Fruit fly (Drosophila melanogaster) whole organism, embryonic: ENCODE measurements around the gene CIA30.

Source experiments
- Blimp-1 ChIP-seq: fragments of 200-800 bp; sonication (Bioruptor generic); optimal IDR thresholded peaks from 3 replicates; lab custom pipeline; 2018; ENCODE audit warnings: missing biosample characterization, missing genetic modification characterization, mild to moderate bottlenecking, moderate library complexity, missing genetic modification reagents
- CG10267 ChIP-seq: fragments of 200-800 bp; sonication (Bioruptor generic); optimal IDR thresholded peaks from 2 replicates; lab custom pipeline; 2018; ENCODE audit warnings: missing biosample characterization, mild to moderate bottlenecking, missing genetic modification characterization, moderate library complexity
- CG12236 ChIP-seq: fragments of 200-800 bp; sonication (Bioruptor generic); optimal IDR thresholded peaks from 2 replicates; lab custom pipeline; 2016; ENCODE audit warnings: missing biosample characterization, missing genetic modification characterization
- CG12942 ChIP-seq: fragments of 200-800 bp; sonication (Bioruptor generic); optimal IDR thresholded peaks from 3 replicates; lab custom pipeline; 2016; ENCODE audit warnings: missing biosample characterization, missing genetic modification characterization
- CG13287 ChIP-seq: fragments of 200-800 bp; sonication (Bioruptor generic); IDR thresholded peaks from 2 replicates; pipeline ENCODE4 v1.3.6; 2022; ENCODE audit warnings: missing biosample characterization, missing genetic modification characterization; ENCODE audit not compliant: partially characterized antibody
- CG13424 ChIP-seq: fragments of 200-800 bp; sonication (Bioruptor generic); optimal IDR thresholded peaks from 2 replicates; lab custom pipeline; 2019; ENCODE audit warnings: missing biosample characterization, mild to moderate bottlenecking, missing genetic modification characterization, moderate library complexity
- CG13624 ChIP-seq: fragments of 200-800 bp; sonication (Bioruptor generic); optimal IDR thresholded peaks from 2 replicates; lab custom pipeline; 2016; ENCODE audit warnings: missing biosample characterization, missing genetic modification characterization
- CG18011 ChIP-seq: fragments of 200-800 bp; sonication (Bioruptor generic); optimal IDR thresholded peaks from 2 replicates; lab custom pipeline; 2017; ENCODE audit warnings: missing biosample characterization, missing genetic modification characterization, mild to moderate bottlenecking, moderate library complexity, missing genotype
- CG31365 ChIP-seq: fragments of 200-800 bp; sonication (Bioruptor generic); optimal IDR thresholded peaks from 2 replicates; lab custom pipeline; 2018; ENCODE audit warnings: missing biosample characterization, mild to moderate bottlenecking, missing genetic modification characterization
- CG31441 ChIP-seq: fragments of 200-800 bp; sonication (Bioruptor generic); IDR thresholded peaks from 2 replicates; pipeline ENCODE4 v1.3.6; 2022; ENCODE audit warnings: missing biosample characterization, missing genetic modification characterization
- CG33557 ChIP-seq: fragments of 200-800 bp; sonication (Bioruptor generic); optimal IDR thresholded peaks from 2 replicates; lab custom pipeline; 2019; ENCODE audit warnings: missing biosample characterization, mild to moderate bottlenecking, missing genetic modification characterization, moderate library complexity
- CG34224 ChIP-seq: fragments of 200-800 bp; sonication (Bioruptor generic); IDR thresholded peaks from 3 replicates; pipeline ENCODE4 v1.3.6; 2022; ENCODE audit warnings: missing biosample characterization, missing genetic modification characterization; ENCODE audit not compliant: partially characterized antibody
- CG6813 ChIP-seq: fragments of 200-800 bp; sonication (Bioruptor generic); optimal IDR thresholded peaks from 2 replicates; lab custom pipeline; 2017; ENCODE audit warnings: missing biosample characterization, missing genetic modification characterization, mild to moderate bottlenecking, moderate library complexity, missing genetic modification reagents
- CG6854 ChIP-seq: fragments of 200-800 bp; sonication (Bioruptor generic); optimal IDR thresholded peaks from 3 replicates; lab custom pipeline; 2017; ENCODE audit warnings: missing biosample characterization, mild to moderate bottlenecking, missing genetic modification characterization
- CG7372 ChIP-seq: fragments of 200-800 bp; sonication (Bioruptor generic); IDR thresholded peaks from 2 replicates; pipeline ENCODE4 v1.3.6; 2022; ENCODE audit warnings: missing biosample characterization, missing genetic modification characterization
- CG9437 ChIP-seq: fragments of 200-800 bp; sonication (Bioruptor generic); optimal IDR thresholded peaks from 2 replicates; lab custom pipeline; 2018; ENCODE audit warnings: missing biosample characterization, mild to moderate bottlenecking, missing genetic modification characterization
- Dek ChIP-seq: fragments of 200-800 bp; sonication (Bioruptor generic); optimal IDR thresholded peaks from 3 replicates; lab custom pipeline; 2019; ENCODE audit warnings: missing biosample characterization, mild to moderate bottlenecking, missing genetic modification characterization, moderate library complexity
- E2f2 ChIP-seq: fragments of 200-800 bp; sonication (Bioruptor generic); IDR thresholded peaks from 2 replicates; pipeline ENCODE4 v1.3.6; 2022; ENCODE audit warnings: missing biosample characterization, missing genetic modification characterization
- Hand ChIP-seq: fragments of 200-800 bp; sonication (Bioruptor generic); optimal IDR thresholded peaks from 2 replicates; lab custom pipeline; 2017; ENCODE audit warnings: mild to moderate bottlenecking, missing biosample characterization, missing genetic modification reagents, missing genetic modification characterization
- Hmr ChIP-seq: fragments of 200-800 bp; sonication (Bioruptor generic); optimal IDR thresholded peaks from 3 replicates; lab custom pipeline; 2017; ENCODE audit warnings: mild to moderate bottlenecking, missing biosample characterization, missing genetic modification reagents, missing genetic modification characterization
- Hr39 ChIP-seq: fragments of >200 bp; optimal IDR thresholded peaks from 2 replicates; lab custom pipeline; 2017
- Lhr ChIP-seq: fragments of 200-800 bp; sonication (Bioruptor generic); optimal IDR thresholded peaks from 3 replicates; lab custom pipeline; 2017; ENCODE audit warnings: mild to moderate bottlenecking, missing biosample characterization, missing genetic modification reagents, missing genetic modification characterization
- Mad ChIP-seq: fragments of 200-800 bp; sonication (Bioruptor generic); optimal IDR thresholded peaks from 2 replicates; lab custom pipeline; 2016; ENCODE audit warnings: missing biosample characterization, missing genetic modification characterization
- Med ChIP-seq: fragments of 200-800 bp; sonication (Bioruptor generic); peaks from one replicate; lab custom pipeline; 2016; ENCODE audit warnings: missing biosample characterization, missing genetic modification characterization, mild to moderate bottlenecking, inconsistent platforms, moderate library complexity
- NfI ChIP-seq: fragments of 200-800 bp; sonication (Bioruptor generic); optimal IDR thresholded peaks from 3 replicates; lab custom pipeline; 2018; ENCODE audit warnings: missing biosample characterization, mild to moderate bottlenecking, missing genetic modification characterization, moderate library complexity
- Optix ChIP-seq: fragments of 200-800 bp; sonication (Bioruptor generic); IDR thresholded peaks from 3 replicates; pipeline ENCODE4 v1.3.6; 2022; ENCODE audit warnings: missing biosample characterization, missing genetic modification characterization
- Six4 ChIP-seq: fragments of 200-800 bp; sonication (Bioruptor generic); optimal IDR thresholded peaks from 2 replicates; lab custom pipeline; 2016; ENCODE audit warnings: missing biosample characterization, missing genetic modification characterization
- Sry-β ChIP-seq: fragments of 200-800 bp; sonication (Bioruptor generic); optimal IDR thresholded peaks from 2 replicates; lab custom pipeline; 2018; ENCODE audit warnings: missing biosample characterization, mild to moderate bottlenecking, missing genetic modification characterization, moderate library complexity
- bbx ChIP-seq: fragments of 200-800 bp; sonication (Bioruptor generic); IDR thresholded peaks from 2 replicates; pipeline ENCODE4 v1.3.6; 2022; ENCODE audit warnings: missing biosample characterization, missing genetic modification characterization; ENCODE audit not compliant: partially characterized antibody
- bcd ChIP-seq: fragments of 200-800 bp; sonication (Bioruptor generic); optimal IDR thresholded peaks from 2 replicates; lab custom pipeline; 2017; ENCODE audit warnings: missing biosample characterization, mild to moderate bottlenecking, missing genetic modification characterization
- chm ChIP-seq: fragments of 200-800 bp; sonication (Bioruptor generic); IDR thresholded peaks from 2 replicates; pipeline ENCODE4 v1.3.6; 2022; ENCODE audit warnings: missing biosample characterization, missing genetic modification characterization
- emc ChIP-seq: fragments of 200-800 bp; sonication (Bioruptor generic); optimal IDR thresholded peaks from 2 replicates; lab custom pipeline; 2016; ENCODE audit warnings: missing biosample characterization, missing genetic modification characterization
- esg ChIP-seq: fragments of 200-800 bp; sonication (Bioruptor generic); conservative IDR thresholded peaks from 2 replicates; pipeline ENCODE4 v1.3.6; 2022; ENCODE audit warnings: missing biosample characterization, missing genetic modification characterization
- gro ChIP-seq: fragments of 200-800 bp; sonication (Bioruptor generic); optimal IDR thresholded peaks from 2 replicates; lab custom pipeline; 2016; ENCODE audit warnings: missing biosample characterization, missing genetic modification characterization
- her ChIP-seq: fragments of 200-800 bp; sonication (Bioruptor generic); optimal IDR thresholded peaks from 2 replicates; lab custom pipeline; 2016; ENCODE audit warnings: missing biosample characterization, missing genetic modification characterization
- ind ChIP-seq: fragments of 200-800 bp; sonication (Bioruptor generic); optimal IDR thresholded peaks from 3 replicates; lab custom pipeline; 2016; ENCODE audit warnings: missing biosample characterization, missing genetic modification characterization
- lbe ChIP-seq: fragments of 200-800 bp; sonication (Bioruptor generic); optimal IDR thresholded peaks from 2 replicates; lab custom pipeline; 2016; ENCODE audit warnings: missing biosample characterization, mild to moderate bottlenecking, missing genetic modification characterization
- lilli ChIP-seq: fragments of 200-800 bp; sonication (Bioruptor generic); optimal IDR thresholded peaks from 3 replicates; lab custom pipeline; 2016; ENCODE audit warnings: missing biosample characterization, missing genetic modification characterization
- nmo ChIP-seq: fragments of 200-800 bp; sonication (Bioruptor generic); optimal IDR thresholded peaks from 2 replicates; lab custom pipeline; 2018; ENCODE audit warnings: missing biosample characterization, mild to moderate bottlenecking, missing genetic modification characterization, moderate library complexity
- oc ChIP-seq: fragments of 200-800 bp; sonication (Bioruptor generic); optimal IDR thresholded peaks from 2 replicates; lab custom pipeline; 2018; ENCODE audit warnings: missing biosample characterization, mild to moderate bottlenecking, missing genetic modification characterization, moderate library complexity
- odd ChIP-seq: fragments of 200-800 bp; sonication (Bioruptor generic); optimal IDR thresholded peaks from 2 replicates; lab custom pipeline; 2017; ENCODE audit warnings: missing biosample characterization, mild to moderate bottlenecking, missing genetic modification characterization
- org-1 ChIP-seq: fragments of 200-800 bp; sonication (Bioruptor generic); optimal IDR thresholded peaks from 2 replicates; lab custom pipeline; 2017; ENCODE audit warnings: missing biosample characterization, missing genetic modification characterization
- p53 ChIP-seq: fragments of 200-800 bp; sonication (Bioruptor generic); optimal IDR thresholded peaks from 2 replicates; lab custom pipeline; 2016; ENCODE audit warnings: missing biosample characterization, missing genetic modification characterization
- pnt ChIP-seq: fragments of 200-800 bp; sonication (Bioruptor generic); optimal IDR thresholded peaks from 3 replicates; lab custom pipeline; 2016; ENCODE audit warnings: missing biosample characterization, missing genetic modification characterization
- psq ChIP-seq: fragments of 200-800 bp; sonication (Bioruptor generic); optimal IDR thresholded peaks from 2 replicates; lab custom pipeline; 2017; ENCODE audit warnings: missing biosample characterization, missing genetic modification characterization
- run ChIP-seq: fragments of 200-800 bp; sonication (Bioruptor generic); optimal IDR thresholded peaks from 3 replicates; lab custom pipeline; 2018; ENCODE audit warnings: missing biosample characterization, mild to moderate bottlenecking, missing genetic modification characterization
- sd ChIP-seq: fragments of 200-800 bp; sonication (Bioruptor generic); optimal IDR thresholded peaks from 3 replicates; lab custom pipeline; 2018; ENCODE audit warnings: missing biosample characterization, mild to moderate bottlenecking, missing genetic modification characterization, moderate library complexity
- sens ChIP-seq: fragments of 200-800 bp; sonication (Bioruptor generic); peaks from one replicate; lab custom pipeline; 2016; ENCODE audit warnings: missing biosample characterization, missing genetic modification characterization
- so ChIP-seq: fragments of 200-800 bp; sonication (Bioruptor generic); IDR thresholded peaks from 3 replicates; pipeline ENCODE4 v1.3.6; 2022; ENCODE audit warnings: missing biosample characterization, missing genetic modification characterization
- wor ChIP-seq: fragments of 200-800 bp; sonication (Bioruptor generic); IDR thresholded peaks from 2 replicates; pipeline ENCODE4 v1.3.6; 2022; ENCODE audit warnings: missing biosample characterization, missing genetic modification characterization

Gene CIA30

dm6 chr3R:29726277-29726676, 10.5 kb upstream of the CIA30 start (continued):
- TF ChIP-seq sens (GFP tag; lab: Kevin White, UChicago): peak; percentile 26
- no peak for TF ChIP-seq CG13287 (GFP tag; lab: Robert Waterston, UW)

dm6 chr3R:29737891-29738290, 1.1 kb downstream of the CIA30 start, which contains the start of gene Gnpnat:
TSS of gene Gnpnat (plus strand) at chr3R:29738275.
- TF ChIP-seq Sry-β (GFP tag; lab: Kevin White, UChicago) (no peak), ind (GFP tag; lab: Kevin White, UChicago) (peak; percentile 57), so (no peak), CG12236 (GFP tag; lab: Kevin White, UChicago) (no peak), CG34224 (GFP tag; lab: Robert Waterston, UW) (no peak), Hand (GFP tag; lab: Kevin White, UChicago) (peak; percentile 38), her (no peak), gro (GFP tag; lab: Kevin White, UChicago) (no peak), Med (GFP tag; lab: Kevin White, UChicago) (peak; percentile 44), CG18011 (no peak), emc (GFP tag; lab: Kevin White, UChicago) (no peak), chm (GFP tag; lab: Robert Waterston, UW) (no peak), p53 (GFP tag; lab: Kevin White, UChicago) (no peak), oc (tag; lab: Kevin White, UChicago) (peak; percentile 36), run (tag; lab: Kevin White, UChicago) (no peak), CG31365 (tag; lab: Kevin White, UChicago) (no peak), bcd (GFP tag; lab: Kevin White, UChicago) (peak; percentile 46), CG13424 (tag; lab: Kevin White, UChicago) (peak; percentile 68), CG9437 (GFP tag; lab: Kevin White, UChicago) (peak; percentile 99), Lhr (GFP tag; lab: Kevin White, UChicago) (no peak), CG6813 (GFP tag; lab: Kevin White, UChicago) (peak; percentile 61), Hmr (GFP tag; lab: Kevin White, UChicago) (peak; percentile 74), CG7372 (no peak), psq (GFP tag; lab: Kevin White, UChicago) (peak; percentile 43), CG13624 (GFP tag; lab: Kevin White, UChicago) (no peak), Hr39 (lab: Kevin White, UChicago) (no peak), odd (GFP tag; lab: Kevin White, UChicago) (peak; percentile 39), nmo (GFP tag; lab: Kevin White, UChicago) (peak; percentile 54), E2f2 (no peak), sd (tag; lab: Kevin White, UChicago) (peak; percentile 8), esg (GFP tag; lab: Robert Waterston, UW) (no peak), org-1 (GFP tag; lab: Kevin White, UChicago) (peak; percentile 56), lbe (GFP tag; lab: Kevin White, UChicago) (peak; percentile 34), CG6854 (GFP tag; lab: Kevin White, UChicago) (peak; percentile 29), Six4 (GFP tag; lab: Kevin White, UChicago) (peak; percentile 55), wor (no peak), bbx (no peak), CG10267 (tag; lab: Kevin White, UChicago) (peak; percentile 46), Mad (GFP tag; lab: Kevin White, UChicago) (no peak), CG33557 (GFP tag; lab: Kevin White, UChicago) (peak; percentile 1), Dek (peak; percentile 51), CG12942 (GFP tag; lab: Kevin White, UChicago) (peak; percentile 4), CG31441 (GFP tag; lab: Robert Waterston, UW) (no peak), Blimp-1 (peak; percentile 58), pnt (GFP tag; lab: Kevin White, UChicago) (no peak), lilli (GFP tag; lab: Kevin White, UChicago) (peak; percentile 39), Optix (no peak), NfI (peak; percentile 48)
